Worm (Caenorhabditis elegans): Measurements from ENCODE around the gene clec-26.

ce11 chrV:16836100-16836499 lies 12.3 kb upstream of the clec-26 start:
- TF ChIP-seq ref-1 (GFP tag; conservative IDR thresholded peaks at IDR 0.05) (no peak), cog-1 (tag; optimal IDR thresholded peaks at IDR 0.05) (no peak), klf-2 (GFP tag; conservative IDR thresholded peaks at IDR 0.05) (no peak), ztf-23 (GFP tag; IDR thresholded peaks at IDR 0.05) (no peak), flt-1 (GFP tag; IDR thresholded peaks at IDR 0.05) (no peak), med-1 (GFP tag; optimal IDR thresholded peaks at IDR 0.05; ENCODE audit: insufficient read depth) (no peak), tab-1 (GFP tag; IDR thresholded peaks at IDR 0.05) (no peak), T22C8.4 (GFP tag; IDR thresholded peaks at IDR 0.05) (no peak), ztf-29 (GFP tag; IDR thresholded peaks at IDR 0.05) (no peak)
